Worm (Caenorhabditis elegans): ENCODE results near the gene mlt-8.

DNA sequence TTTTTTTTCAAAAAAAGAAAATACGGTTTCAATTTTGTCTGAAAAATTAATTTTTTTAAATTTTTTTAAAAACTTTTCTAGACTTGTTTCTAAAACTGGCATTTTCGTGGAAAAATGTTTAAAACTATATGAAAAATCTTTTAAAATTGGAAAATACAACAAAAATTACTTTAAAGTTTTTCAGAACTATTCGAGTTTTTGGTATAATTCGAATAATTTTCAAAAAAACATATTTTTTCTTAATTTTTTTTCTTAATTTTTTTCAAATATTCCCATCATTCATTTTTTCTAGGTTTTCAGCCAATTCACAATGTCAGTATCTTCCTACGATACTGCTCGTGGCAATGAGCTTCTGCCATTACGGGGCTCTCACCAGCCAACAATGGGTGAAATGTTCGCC is 49.6 kb downstream of the mlt-8 start, which contains the start of gene slc-36.2:
- TF ChIP-seq him-1 (tag; optimal IDR thresholded peaks at IDR 0.05) (no peak), W03F9.2 (tag; optimal IDR thresholded peaks at IDR 0.05) (no peak), dao-5 (tag; optimal IDR thresholded peaks at IDR 0.05) (no peak)

All from whole organism, L4/young adult.